Worm (Caenorhabditis elegans): Measurements from ENCODE around the gene frm-10.

- TF ChIP-seq ceh-36 (tag; optimal IDR thresholded peaks at IDR 0.05) (no peak), scrt-1 (GFP tag; IDR thresholded peaks at IDR 0.05) (no peak), pes-1 (GFP tag; IDR thresholded peaks at IDR 0.05) (no peak), ama-1 (optimal IDR thresholded peaks at IDR 0.05) (no peak), B0310.2 (tag; optimal IDR thresholded peaks at IDR 0.05) (no peak), ceh-13 (GFP tag; optimal IDR thresholded peaks at IDR 0.05) (no peak), aly-1 (tag; optimal IDR thresholded peaks at IDR 0.05) (no peak), hnd-1 (tag; optimal IDR thresholded peaks at IDR 0.05) (no peak), hmbx-1 (tag; optimal IDR thresholded peaks at IDR 0.05) (no peak), tbx-37 (GFP tag; conservative IDR thresholded peaks at IDR 0.05) (no peak), tbx-11 (GFP tag; IDR thresholded peaks at IDR 0.05) (no peak), hmg-4 (GFP tag; optimal IDR thresholded peaks at IDR 0.05) (no peak), sea-1 (GFP tag; conservative IDR thresholded peaks at IDR 0.05) (no peak)
These were observed 17.6 kb upstream of the frm-10 start, which contains the start of gene Y2H9A.4 for ce11 chrV:13445229-13445949.
